Fruit fly (Drosophila melanogaster): ENCODE measurements around the gene Gr93b.

Gene Gr93b

DNA sequence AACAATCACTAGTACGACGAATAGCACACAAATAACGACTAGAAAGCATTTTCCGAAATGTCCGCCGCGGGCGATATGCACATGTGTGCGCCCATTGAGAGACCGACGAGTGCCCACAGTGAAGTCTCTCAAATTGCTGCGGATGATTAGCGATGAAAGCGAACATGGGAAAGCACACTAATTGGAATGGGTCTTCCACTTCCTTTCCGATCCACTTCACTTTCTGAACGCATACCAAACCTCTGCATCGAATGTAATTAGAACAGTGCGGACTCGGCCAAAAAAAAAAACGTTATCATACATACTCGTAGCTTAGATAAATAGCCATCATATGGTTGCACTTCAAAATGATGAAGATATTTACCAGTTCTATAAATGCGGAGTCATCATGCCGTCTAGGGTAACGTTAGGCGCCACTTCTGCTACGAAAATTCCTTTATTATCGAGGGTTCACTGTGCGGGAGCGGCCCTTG is 6.5 kb upstream of the Gr93b start (continued):
- TF ChIP-seq CG15514 (GFP tag; optimal IDR thresholded peaks at IDR 0.05) (no peak), sr (GFP tag; IDR thresholded peaks at IDR 0.05) (no peak), CG11247 (GFP tag; IDR thresholded peaks at IDR 0.05) (no peak), ssp (GFP tag; IDR thresholded peaks at IDR 0.05) (no peak), dmrt11E (tag; optimal IDR thresholded peaks at IDR 0.05) (peak; percentile 54), Ptx1 (GFP tag; IDR thresholded peaks at IDR 0.05) (no peak; the same call in 1 of the 2 replicates), CkIIα-i1 (GFP tag; IDR thresholded peaks at IDR 0.05) (no peak), Sox102F (GFP tag; optimal IDR thresholded peaks at IDR 0.05) (peak; percentile 54), Hmr (GFP tag; optimal IDR thresholded peaks at IDR 0.05) (no peak), CG1024 (GFP tag; IDR thresholded peaks at IDR 0.05) (0 out of 2 replicates have a peak, but pooled peaks have one; percentile 1), her (GFP tag; optimal IDR thresholded peaks at IDR 0.05) (peak; percentile 2), ac (GFP tag; optimal IDR thresholded peaks at IDR 0.05) (no peak), odd (GFP tag; optimal IDR thresholded peaks at IDR 0.05) (peak; percentile 7), CG17186 (GFP tag; optimal IDR thresholded peaks at IDR 0.05) (no peak), CG16815 (GFP tag; optimal IDR thresholded peaks at IDR 0.05) (peak; percentile 47), luna (GFP tag; optimal IDR thresholded peaks at IDR 0.05) (no peak), pum (GFP tag; optimal IDR thresholded peaks at IDR 0.05) (peak; percentile 55), CG1529 (GFP tag; optimal IDR thresholded peaks at IDR 0.05) (peak; percentile 19), sna (GFP tag; IDR thresholded peaks at IDR 0.05; ENCODE audit: partially characterized antibody) (no peak), CG18619 (GFP tag; optimal IDR thresholded peaks at IDR 0.05) (peak; percentile 21), lmd (GFP tag; IDR thresholded peaks at IDR 0.05) (peak; percentile 67), Abd-B (GFP tag; optimal IDR thresholded peaks at IDR 0.05) (peak; percentile 48), Side (GFP tag; optimal IDR thresholded peaks at IDR 0.05) (peak; percentile 44), D19A (tag; optimal IDR thresholded peaks at IDR 0.05) (no peak), jumu (GFP tag; optimal IDR thresholded peaks at IDR 0.05) (peak; percentile 24), CG2199 (GFP tag; IDR thresholded peaks at IDR 0.05) (peak; percentile 91; the same call in 2 of the 3 replicates), CG8388 (GFP tag; optimal IDR thresholded peaks at IDR 0.05) (peak; percentile 33), MESR4 (GFP tag; optimal IDR thresholded peaks at IDR 0.05) (no peak), bbx (GFP tag; IDR thresholded peaks at IDR 0.05; ENCODE audit: partially characterized antibody) (no peak), CG34376 (GFP tag; optimal IDR thresholded peaks at IDR 0.05) (no peak), CG8478 (optimal IDR thresholded peaks at IDR 0.05) (no peak), CG33557 (GFP tag; optimal IDR thresholded peaks at IDR 0.05) (peak; percentile 60), Vsx1 (GFP tag; optimal IDR thresholded peaks at IDR 0.05) (no peak), HHEX (GFP tag; optimal IDR thresholded peaks at IDR 0.05) (peak; percentile 37), CG30431 (GFP tag; optimal IDR thresholded peaks at IDR 0.05) (peak; percentile 47), Scr (GFP tag; IDR thresholded peaks at IDR 0.05; ENCODE audit: partially characterized antibody) (no peak), CG15479 (GFP tag; optimal IDR thresholded peaks at IDR 0.05) (no peak), Hey (tag; optimal IDR thresholded peaks at IDR 0.05) (no peak), nerfin-1 (tag; optimal IDR thresholded peaks at IDR 0.05) (peak; percentile 36), tap (tag; optimal IDR thresholded peaks at IDR 0.05) (no peak), jigr1 (GFP tag; IDR thresholded peaks at IDR 0.05) (0 out of 3 replicates have a peak, but pooled peaks have one; percentile 36), Chrac-16 (GFP tag; optimal IDR thresholded peaks at IDR 0.05) (peak; percentile 33), tin (GFP tag; optimal IDR thresholded peaks at IDR 0.05) (no peak), ara (GFP tag; IDR thresholded peaks at IDR 0.05) (peak; percentile 63), CG32772 (GFP tag; IDR thresholded peaks at IDR 0.05) (peak; percentile 54), sisA (GFP tag; IDR thresholded peaks at IDR 0.05) (0 out of 2 replicates have a peak, but pooled peaks have one; percentile 26), Sox100B (GFP tag; optimal IDR thresholded peaks at IDR 0.05) (peak; percentile 22), eyg (GFP tag; optimal IDR thresholded peaks at IDR 0.05) (no peak), dpn (GFP tag; optimal IDR thresholded peaks at IDR 0.05) (peak; percentile 36 to 62), CG8765 (GFP tag; IDR thresholded peaks at IDR 0.05) (0 out of 2 replicates have a peak, but pooled peaks have one; percentile 35), Gug (GFP tag; IDR thresholded peaks at IDR 0.05) (0 out of 4 replicates have a peak, but pooled peaks have one; percentile 36)
